Worm (Caenorhabditis elegans): ENCODE data around the gene vrp-1.

The vrp-1 gene

DNA sequence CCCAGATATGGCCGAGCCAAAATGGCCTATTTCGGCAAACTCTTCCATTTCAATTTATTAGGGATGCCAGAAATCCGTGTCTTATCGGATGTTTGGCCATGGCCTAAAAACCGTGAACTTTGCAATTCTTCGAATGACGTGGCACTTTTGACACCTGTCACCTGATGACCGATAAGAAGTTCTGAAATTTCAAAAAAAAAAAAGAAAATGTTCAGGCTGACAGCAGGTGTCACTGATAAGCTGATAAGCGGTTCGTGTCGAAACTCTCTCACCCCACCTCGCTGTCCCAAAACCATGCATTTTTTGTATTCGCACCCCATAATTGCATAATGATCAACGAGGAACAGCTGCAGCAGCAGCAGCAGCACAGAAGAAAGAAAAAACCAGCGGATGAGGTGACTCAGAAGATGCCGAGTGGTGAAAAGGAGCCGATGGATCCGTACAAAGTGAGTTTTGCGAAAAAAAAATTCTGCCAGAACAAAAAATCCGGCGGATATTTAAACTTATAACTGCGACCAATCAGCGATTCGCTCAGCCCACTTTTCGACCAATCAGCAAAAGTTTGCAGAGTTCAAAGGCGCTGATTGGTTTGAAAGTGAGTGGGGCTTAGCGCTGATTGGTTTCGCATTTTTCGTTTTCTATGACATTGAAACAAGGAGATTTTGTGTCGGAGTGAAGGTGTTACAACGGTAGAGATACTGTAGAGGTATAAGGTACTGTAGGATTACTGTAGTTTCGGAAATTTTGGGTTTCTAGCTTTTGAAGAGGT lies at the start of gene vrp-1, which contains the start of gene Y54G2A.28:
Gene vrp-1, plus strand, starts transcription at position 214 of the 769 bp plus-strand sequence.
Gene Y54G2A.28, minus strand, starts transcription at position 48 of the 769 bp plus-strand sequence.
- TF ChIP-seq efl-1 (optimal IDR thresholded peaks at IDR 0.05) (no peak), efl-1 (GFP tag; optimal IDR thresholded peaks at IDR 0.05 in 1 of 2) (peak in 1 of 2 experiments; percentile 79), elt-2 (tag; optimal IDR thresholded peaks at IDR 0.05) (peak; percentile 23), dsc-1 (tag; optimal IDR thresholded peaks at IDR 0.05) (no peak), zip-4 (GFP tag; optimal IDR thresholded peaks at IDR 0.05) (no peak), nhr-71 (tag; optimal IDR thresholded peaks at IDR 0.05) (no peak)

DNA sequence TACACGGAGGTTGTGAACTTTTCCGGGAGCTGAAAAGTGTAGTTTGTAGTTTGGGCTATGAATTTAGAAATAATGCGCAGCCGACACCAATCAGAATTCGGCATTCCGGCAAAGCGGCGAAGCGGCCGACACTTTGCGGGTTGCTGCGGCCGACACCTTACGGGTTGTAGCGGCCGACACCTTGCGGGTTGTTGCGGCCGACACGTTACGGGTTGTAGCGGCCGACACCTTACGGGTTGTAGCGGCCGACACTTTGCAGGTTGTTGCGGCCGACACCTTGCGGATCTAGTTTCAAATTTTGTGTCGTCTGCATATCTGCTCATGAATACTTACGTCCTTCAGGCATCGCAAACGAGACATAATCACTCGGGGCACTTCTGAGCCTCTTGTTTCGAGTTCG lies 45.5 kb upstream of the vrp-1 start:
- TF ChIP-seq irx-1 (tag; optimal IDR thresholded peaks at IDR 0.05) (no peak), lin-14 (GFP tag; optimal IDR thresholded peaks at IDR 0.05) (no peak), elt-3 (tag; optimal IDR thresholded peaks at IDR 0.05) (no peak), nhr-237 (tag; optimal IDR thresholded peaks at IDR 0.05) (no peak), lin-35 (GFP tag; optimal IDR thresholded peaks at IDR 0.05) (no peak), nhr-84 (tag; optimal IDR thresholded peaks at IDR 0.05) (no peak)

DNA sequence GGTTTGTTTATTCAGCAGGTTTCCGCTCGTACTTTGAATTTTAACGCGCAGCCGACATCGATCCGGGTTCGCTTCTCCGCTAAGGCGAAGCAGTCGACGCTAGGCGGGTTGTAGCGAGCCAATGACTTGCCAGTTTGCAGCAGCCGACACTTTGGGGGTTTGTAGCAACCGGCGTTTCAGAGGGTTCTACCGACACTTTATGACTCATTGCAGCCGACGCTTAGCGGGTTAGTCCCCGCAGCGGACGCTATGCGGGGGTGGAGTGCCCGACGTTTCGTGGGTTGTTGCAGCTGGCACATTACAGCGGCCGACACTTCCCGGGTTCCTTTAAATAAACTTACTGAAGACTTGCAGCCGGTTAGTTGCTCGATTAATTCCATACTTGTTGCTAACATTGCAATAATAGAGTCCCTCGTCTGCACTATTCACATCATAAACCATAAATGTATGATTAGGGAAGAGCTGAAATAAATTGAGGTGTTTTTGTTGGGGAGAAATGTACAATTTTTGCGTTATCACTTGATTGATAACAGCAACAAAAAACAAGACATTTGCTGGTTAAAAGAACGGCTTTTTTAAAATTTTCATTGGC lies 42.9 kb upstream of the vrp-1 start, which contains the start of gene Y54G2A.57:
Gene Y54G2A.57, plus strand, starts transcription at position 542 of the 592 bp plus-strand sequence.
- TF ChIP-seq C16A3.4 (tag; optimal IDR thresholded peaks at IDR 0.05) (no peak), F16B12.6 (tag; optimal IDR thresholded peaks at IDR 0.05) (no peak), isw-1 (GFP tag; IDR thresholded peaks at IDR 0.05) (no peak), lir-3 (tag; optimal IDR thresholded peaks at IDR 0.05; ENCODE audit: poor library complexity) (no peak), unc-86 (tag; optimal IDR thresholded peaks at IDR 0.05) (no peak), fkh-10 (GFP tag; optimal IDR thresholded peaks at IDR 0.05) (no peak), unc-130 (tag; optimal IDR thresholded peaks at IDR 0.05) (no peak), nhr-237 (tag; optimal IDR thresholded peaks at IDR 0.05) (no peak), irx-1 (tag; optimal IDR thresholded peaks at IDR 0.05) (no peak), fkh-4 (tag; optimal IDR thresholded peaks at IDR 0.05; ENCODE audit: borderline replicate concordance) (no peak), dsc-1 (tag; optimal IDR thresholded peaks at IDR 0.05) (no peak), vab-15 (tag; optimal IDR thresholded peaks at IDR 0.05) (no peak), unc-98 (GFP tag; IDR thresholded peaks at IDR 0.05) (no peak), Y116A8C.19 (tag; optimal IDR thresholded peaks at IDR 0.05; ENCODE audit: borderline replicate concordance) (no peak), nhr-71 (tag; optimal IDR thresholded peaks at IDR 0.05) (no peak), ceh-8 (GFP tag; optimal IDR thresholded peaks at IDR 0.05) (no peak), alr-1 (tag; optimal IDR thresholded peaks at IDR 0.05; ENCODE audit: borderline replicate concordance) (no peak)

DNA sequence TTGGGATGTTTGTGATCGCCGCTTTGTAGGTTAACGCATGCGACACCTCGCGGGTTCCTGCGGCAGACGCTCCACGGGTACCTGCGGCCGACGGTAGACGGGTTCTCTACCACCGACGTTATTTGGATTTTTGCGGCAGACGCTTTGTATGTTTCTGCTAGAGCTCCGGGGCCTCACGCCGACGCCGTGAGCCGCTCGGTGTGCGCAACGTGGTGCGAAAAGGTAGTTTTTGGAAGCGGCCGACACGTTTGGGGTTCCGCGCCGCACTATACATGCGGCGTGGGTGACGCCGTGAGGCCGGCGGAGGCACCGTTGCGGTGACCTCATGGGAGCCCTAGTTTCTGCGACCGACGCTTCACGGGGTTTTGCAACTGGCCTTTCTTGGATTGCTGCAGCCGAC lies 41.3 kb upstream of the vrp-1 start:
- TF ChIP-seq ceh-82 (tag; optimal IDR thresholded peaks at IDR 0.05) (no peak), Y116A8C.19 (tag; optimal IDR thresholded peaks at IDR 0.05; ENCODE audit: borderline replicate concordance) (no peak), ztf-4 (tag; optimal IDR thresholded peaks at IDR 0.05) (no peak), mef-2 (tag; optimal IDR thresholded peaks at IDR 0.05) (no peak), snpc-4 (tag; optimal IDR thresholded peaks at IDR 0.05) (no peak), fkh-10 (GFP tag; optimal IDR thresholded peaks at IDR 0.05) (no peak)

DNA sequence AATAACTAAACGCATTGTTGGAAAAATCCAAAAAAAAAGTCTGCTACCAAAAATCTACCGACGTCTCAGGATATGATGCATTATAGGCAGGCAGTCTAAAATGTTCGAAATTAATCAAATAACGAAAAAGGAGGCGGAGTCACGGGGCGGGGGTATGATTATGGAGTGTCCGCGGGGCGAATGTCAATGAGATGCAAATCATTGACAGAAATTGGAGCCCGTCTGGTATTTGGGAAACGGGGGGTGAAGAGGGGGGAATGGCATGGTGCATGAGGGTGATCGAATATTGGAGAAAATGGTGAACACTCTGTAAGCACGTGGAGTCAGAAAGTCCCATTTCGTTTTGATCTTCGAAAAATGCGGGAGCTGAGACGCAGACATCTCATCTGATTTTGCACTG lies 34.0 kb upstream of the vrp-1 start, which contains the start of gene lad-2:
Gene lad-2, minus strand, starts transcription at position 101 of the 400 bp plus-strand sequence.
- TF ChIP-seq tbx-2 (tag; optimal IDR thresholded peaks at IDR 0.05) = no peak
- TF ChIP-seq unc-62 (GFP tag; optimal IDR thresholded peaks at IDR 0.05) = no peak
- no peak for TF ChIP-seq rnt-1 (tag; optimal IDR thresholded peaks at IDR 0.05)
- TF ChIP-seq fkh-4 (tag; optimal IDR thresholded peaks at IDR 0.05; ENCODE audit: borderline replicate concordance) = no peak
- no peak for TF ChIP-seq dsc-1 (tag; optimal IDR thresholded peaks at IDR 0.05)
- no peak for TF ChIP-seq hpl-2 (GFP tag; optimal IDR thresholded peaks at IDR 0.05)
- no peak for TF ChIP-seq C04F5.9 (tag; optimal IDR thresholded peaks at IDR 0.05)
- no peak for TF ChIP-seq aly-2 (tag; optimal IDR thresholded peaks at IDR 0.05)
- no peak for TF ChIP-seq egl-13 (tag; optimal IDR thresholded peaks at IDR 0.05)
- TF ChIP-seq lin-13 (GFP tag; optimal IDR thresholded peaks at IDR 0.05) = no peak
- no peak for TF ChIP-seq dpl-1 (GFP tag; optimal IDR thresholded peaks at IDR 0.05)
- TF ChIP-seq sox-4 (tag; optimal IDR thresholded peaks at IDR 0.05) = no peak

Measured in whole organism, L1 larva.